In the genomic region with DNA sequence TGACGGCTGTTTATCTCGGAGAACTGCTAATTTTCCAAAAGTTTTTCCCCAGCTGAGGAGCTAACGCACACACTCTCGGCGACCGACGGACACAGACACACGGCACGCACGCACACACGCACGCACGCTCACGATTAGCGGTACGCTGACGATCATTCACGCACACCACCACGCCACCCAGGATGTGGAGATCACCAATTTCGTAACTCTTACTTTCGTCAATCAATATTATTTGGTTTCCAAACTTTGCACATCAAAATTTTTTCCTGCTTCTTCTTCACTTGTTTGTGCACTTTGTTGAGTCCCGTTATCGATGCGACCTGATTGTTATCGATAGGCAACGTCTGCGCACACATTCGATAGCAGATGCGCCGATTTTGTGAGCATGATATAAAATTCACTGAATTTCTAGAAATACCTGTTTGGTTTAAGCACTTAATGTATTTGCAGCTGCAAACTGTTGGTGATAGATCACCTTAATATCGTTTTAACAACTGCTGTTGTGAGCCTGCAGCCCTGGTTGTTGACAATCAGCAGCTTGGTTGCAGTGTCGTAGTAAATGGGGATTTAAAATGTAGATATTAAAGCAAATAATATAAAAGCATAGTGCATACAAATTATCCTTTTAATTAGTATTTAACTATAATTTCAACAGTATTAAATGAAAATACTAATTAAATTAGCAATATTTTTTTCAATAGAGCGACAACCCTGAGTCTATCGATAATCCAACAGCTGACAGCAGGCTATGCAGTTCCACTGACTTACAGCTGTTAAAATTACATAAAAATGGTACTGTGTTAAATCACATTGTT, we compare ENCODE assay signal across 1 fruit fly cellular context.
TF ChIP-seq lines count a peak whose summit lies in the region.

A gene (plus strand): TSS at position 51 of the 815 bp plus-strand sequence.
A gene (minus strand): TSS at position 288 of the 815 bp plus-strand sequence.

TF ChIP-seq in whole organism, embryonic, 481 proteins besides CTCF, POLR2A, EP300 and RAD21 (continued from another document):
- TF ChIP-seq CG12744 (GFP tag; optimal IDR thresholded peaks at IDR 0.05; lab: Kevin White, UChicago): peak; percentile 84
- TF ChIP-seq CG1602 (GFP tag; optimal IDR thresholded peaks at IDR 0.05; lab: Kevin White, UChicago): peak; percentile 89
- TF ChIP-seq CG4282 (GFP tag; optimal IDR thresholded peaks at IDR 0.05; lab: Kevin White, UChicago): peak; percentile 49
- TF ChIP-seq Xrp1 (GFP tag; IDR thresholded peaks at IDR 0.05; lab: Robert Waterston, UW): peak; percentile 93
- peak; percentile 41 for TF ChIP-seq gcm2 (GFP tag; optimal IDR thresholded peaks at IDR 0.05; lab: Kevin White, UChicago)
- peak; percentile 77 for TF ChIP-seq trh (GFP tag; optimal IDR thresholded peaks at IDR 0.05; lab: Kevin White, UChicago)
- peak; percentile 81 for TF ChIP-seq CG3726 (GFP tag; IDR thresholded peaks at IDR 0.05; lab: Robert Waterston, UW)
- peak; percentile 79 for TF ChIP-seq zen (tag; optimal IDR thresholded peaks at IDR 0.05; lab: Kevin White, UChicago)
- peak; percentile 80 for TF ChIP-seq klu (GFP tag; IDR thresholded peaks at IDR 0.05; lab: Robert Waterston, UW)
- no peak for TF ChIP-seq fd102C (GFP tag; optimal IDR thresholded peaks at IDR 0.05; lab: Kevin White, UChicago)
- TF ChIP-seq CG3065 (GFP tag; optimal IDR thresholded peaks at IDR 0.05; lab: Kevin White, UChicago): peak; percentile 75
- peak; percentile 84 to 93 for TF ChIP-seq dpn (GFP tag; optimal IDR thresholded peaks at IDR 0.05; lab: Kevin White, UChicago)
- TF ChIP-seq prd (optimal IDR thresholded peaks at IDR 0.05; lab: Kevin White, UChicago): no peak
- peak; percentile 92 for TF ChIP-seq prd (GFP tag; IDR thresholded peaks at IDR 0.05; lab: Robert Waterston, UW)
- TF ChIP-seq gro (GFP tag; optimal IDR thresholded peaks at IDR 0.05; lab: Kevin White, UChicago): peak; percentile 80
- TF ChIP-seq lilli (GFP tag; optimal IDR thresholded peaks at IDR 0.05; lab: Kevin White, UChicago): peak; percentile 95
- TF ChIP-seq chif (GFP tag; optimal IDR thresholded peaks at IDR 0.05; lab: Kevin White, UChicago): peak; percentile 77 to 84
- TF ChIP-seq CG3995 (GFP tag; optimal IDR thresholded peaks at IDR 0.05; lab: Kevin White, UChicago): peak; percentile 61
- TF ChIP-seq eyg (GFP tag; optimal IDR thresholded peaks at IDR 0.05; lab: Kevin White, UChicago): peak; percentile 64
- TF ChIP-seq NC2β (GFP tag; optimal IDR thresholded peaks at IDR 0.05; lab: Kevin White, UChicago): peak; percentile 84
- TF ChIP-seq CG12071 (GFP tag; optimal IDR thresholded peaks at IDR 0.05; lab: Kevin White, UChicago): peak; percentile 73
- TF ChIP-seq CG9609 (GFP tag; optimal IDR thresholded peaks at IDR 0.05; lab: Kevin White, UChicago): peak; percentile 75
- peak; percentile 83 for TF ChIP-seq CG13296 (GFP tag; optimal IDR thresholded peaks at IDR 0.05; lab: Kevin White, UChicago)
- TF ChIP-seq Hr51 (GFP tag; optimal IDR thresholded peaks at IDR 0.05; lab: Kevin White, UChicago): peak; percentile 88 to 92
- peak; percentile 82 for TF ChIP-seq CG14050 (GFP tag; IDR thresholded peaks at IDR 0.05; lab: Robert Waterston, UW)
- peak; percentile 75 for TF ChIP-seq Dref (GFP tag; IDR thresholded peaks at IDR 0.05; lab: Robert Waterston, UW)
- TF ChIP-seq CG1024 (GFP tag; IDR thresholded peaks at IDR 0.05; lab: Robert Waterston, UW): peak; percentile 82
- TF ChIP-seq tin (GFP tag; optimal IDR thresholded peaks at IDR 0.05; lab: Kevin White, UChicago): peak; percentile 94
- peak; percentile 55; the same call in 1 of the 2 replicates for TF ChIP-seq Adf1 (GFP tag; IDR thresholded peaks at IDR 0.05; lab: Robert Waterston, UW)
- peak; percentile 93 for TF ChIP-seq sob (GFP tag; IDR thresholded peaks at IDR 0.05; lab: Robert Waterston, UW)
- TF ChIP-seq Fer1 (GFP tag; optimal IDR thresholded peaks at IDR 0.05; lab: Kevin White, UChicago): peak; percentile 80
- TF ChIP-seq Ravus (GFP tag; IDR thresholded peaks at IDR 0.05; lab: Robert Waterston, UW): peak; percentile 59
- TF ChIP-seq CG3163 (GFP tag; optimal IDR thresholded peaks at IDR 0.05; lab: Kevin White, UChicago): peak; percentile 66
- peak; percentile 87 for TF ChIP-seq CG18599 (GFP tag; optimal IDR thresholded peaks at IDR 0.05; lab: Kevin White, UChicago)
TF ChIP-seq in whole organism, embryonic: peak in this region for 442.
